Worm (Caenorhabditis elegans) whole organism, L2 larva: ENCODE data around the gene fbxa-164.

ENCODE experiments used
- Y55F3AM.14 ChIP-seq: fragments of 200-800 bp; sonication (Bioruptor generic); optimal IDR thresholded peaks from 2 replicates; lab custom pipeline; 2018; ENCODE audit warnings: mild to moderate bottlenecking, missing genetic modification characterization, missing compliant biosample characterization
- aly-2 ChIP-seq: fragments of 150-350 bp; optimal IDR thresholded peaks from 2 replicates; lab custom pipeline; 2014; ENCODE audit warnings: missing biosample characterization, missing genetic modification characterization
- ama-1 ChIP-seq: fragments of 150-350 bp; optimal IDR thresholded peaks from 2 replicates; lab custom pipeline; 2018; ENCODE audit warnings: inconsistent platforms
- lin-39 ChIP-seq: fragments of 150-350 bp; optimal IDR thresholded peaks from 2 replicates; lab custom pipeline; 2014; ENCODE audit warnings: missing biosample characterization, missing genetic modification reagents, missing genetic modification characterization
- nhr-12 ChIP-seq: fragments of 150-350 bp; optimal IDR thresholded peaks from 2 replicates; lab custom pipeline; 2014; ENCODE audit warnings: missing biosample characterization, missing genetic modification characterization
- nhr-129 ChIP-seq: fragments of 150-350 bp; optimal IDR thresholded peaks from 2 replicates; lab custom pipeline; 2014; ENCODE audit warnings: missing biosample characterization, missing genetic modification characterization
- nhr-21 ChIP-seq: fragments of 150-350 bp; optimal IDR thresholded peaks from 2 replicates; lab custom pipeline; 2014; ENCODE audit warnings: missing biosample characterization, missing genetic modification characterization
- nhr-77 ChIP-seq: fragments of 150-350 bp; optimal IDR thresholded peaks from 2 replicates; lab custom pipeline; 2014; ENCODE audit warnings: missing biosample characterization, missing genetic modification characterization
- skn-1 ChIP-seq: sonication (generic microtip); optimal IDR thresholded peaks from 2 replicates; lab custom pipeline; 2017; ENCODE audit warnings: missing biosample characterization, missing genetic modification characterization
- snpc-4 ChIP-seq: fragments of 150-350 bp; optimal IDR thresholded peaks from 2 replicates; lab custom pipeline; 2014; ENCODE audit warnings: missing biosample characterization, missing genetic modification characterization
- ztf-1 ChIP-seq: fragments of 200-800 bp; sonication (Bioruptor generic); conservative IDR thresholded peaks from 2 replicates; pipeline ENCODE4 v1.3.6; 2022; ENCODE audit warnings: missing genetic modification characterization, missing compliant biosample characterization
- ztf-11 ChIP-seq: sonication (generic microtip); optimal IDR thresholded peaks from 2 replicates; lab custom pipeline; 2017; ENCODE audit warnings: missing biosample characterization, missing genetic modification characterization

DNA sequence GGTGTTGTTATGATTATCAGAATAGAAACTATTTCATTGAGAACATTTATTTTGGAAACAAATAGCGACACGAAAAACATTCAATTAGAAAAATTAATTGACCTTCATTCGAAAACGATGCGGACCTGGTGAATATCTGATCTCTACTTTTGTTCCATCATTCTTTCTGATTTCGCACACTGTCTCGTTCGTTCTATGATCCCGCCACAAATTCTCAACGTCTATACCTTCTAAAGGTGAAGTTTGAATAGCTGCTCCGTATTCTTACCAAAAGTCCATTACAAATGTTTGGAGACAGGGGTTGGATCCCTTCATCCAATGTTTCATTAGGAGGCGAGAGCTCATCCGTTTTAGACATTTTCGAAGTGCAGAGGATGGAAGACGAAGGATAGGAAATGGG, 37.9 kb upstream of the fbxa-164 start, which contains the start of gene fbxb-16:
- TF ChIP-seq nhr-12 (no peak), ztf-1 (GFP tag; lab: Robert Waterston, UW) (no peak), skn-1 (tag; lab: Kevin White, UChicago) (no peak), aly-2 (no peak), lin-39 (tag; lab: Kevin White, UChicago) (no peak), nhr-21 (tag; lab: Kevin White, UChicago) (no peak), nhr-129 (tag; lab: Kevin White, UChicago) (no peak), ama-1 (lab: Kevin White, UChicago) (no peak), Y55F3AM.14 (GFP tag; lab: Kevin White, UChicago) (no peak), nhr-77 (tag; lab: Kevin White, UChicago) (no peak), snpc-4 (tag; lab: Kevin White, UChicago) (no peak), ztf-11 (no peak)
